Worm (Caenorhabditis elegans): Measurements from ENCODE around the gene Y41C4A.21.

The Y41C4A.21 gene

DNA sequence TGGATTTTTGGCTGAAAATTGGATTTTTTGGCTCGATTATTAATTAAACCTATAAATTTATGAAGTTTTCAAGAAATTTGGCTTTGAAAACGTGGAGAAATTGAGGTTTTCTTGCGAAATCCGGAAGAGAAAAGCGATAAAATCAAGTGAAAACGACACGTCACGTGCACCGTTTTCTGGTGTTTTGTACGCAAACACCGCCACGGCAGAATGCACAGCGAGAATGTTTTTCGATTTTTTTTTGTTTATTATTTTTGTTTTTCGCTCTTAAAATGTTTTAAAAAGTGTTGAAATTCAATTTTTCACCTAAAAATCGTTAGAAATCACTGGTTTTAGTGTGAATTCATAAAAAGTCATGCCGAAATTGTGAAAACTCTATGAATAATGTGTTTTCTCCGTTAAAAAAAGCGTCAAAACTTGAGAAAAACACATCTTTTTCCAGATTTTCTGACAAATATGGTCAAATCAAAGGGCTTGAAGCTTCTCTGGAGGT is 42.4 kb downstream of the Y41C4A.21 start, which contains the start of gene immp-1 (continued):
- no peak for TF ChIP-seq ets-5 (GFP tag; IDR thresholded peaks at IDR 0.05)
- no peak for TF ChIP-seq fkh-4 (tag; optimal IDR thresholded peaks at IDR 0.05; ENCODE audit: borderline replicate concordance)
- no peak for TF ChIP-seq sptf-1 (tag; optimal IDR thresholded peaks at IDR 0.05)
- TF ChIP-seq nhr-84 (tag; optimal IDR thresholded peaks at IDR 0.05): no peak
- no peak for TF ChIP-seq Y116A8C.19 (tag; optimal IDR thresholded peaks at IDR 0.05; ENCODE audit: borderline replicate concordance)
- no peak for TF ChIP-seq jun-1 (tag; optimal IDR thresholded peaks at IDR 0.05)
- TF ChIP-seq sup-37 (GFP tag; optimal IDR thresholded peaks at IDR 0.05): no peak
- TF ChIP-seq ceh-63 (GFP tag; optimal IDR thresholded peaks at IDR 0.05): no peak
- peak; percentile 61 to 69 for TF ChIP-seq lin-35 (GFP tag; optimal IDR thresholded peaks at IDR 0.05)
- TF ChIP-seq egl-27 (tag; optimal IDR thresholded peaks at IDR 0.05): no peak
- no peak for TF ChIP-seq pax-3 (tag; optimal IDR thresholded peaks at IDR 0.05)
- TF ChIP-seq grh-1 (GFP tag; IDR thresholded peaks at IDR 0.05): no peak
- TF ChIP-seq nhr-47 (tag; optimal IDR thresholded peaks at IDR 0.05): no peak
- no peak for TF ChIP-seq pqm-1 (tag; optimal IDR thresholded peaks at IDR 0.05)
- peak in 2 of 6 experiments; percentile 25 to 29 for TF ChIP-seq elt-3 (tag; optimal IDR thresholded peaks at IDR 0.05)
- no peak for TF ChIP-seq nhr-85 (tag)
- TF ChIP-seq nhr-19 (GFP tag; conservative IDR thresholded peaks at IDR 0.05): no peak
- no peak for TF ChIP-seq mef-2 (tag; optimal IDR thresholded peaks at IDR 0.05)
- TF ChIP-seq C16A3.4 (tag; optimal IDR thresholded peaks at IDR 0.05): peak; percentile 14
- TF ChIP-seq unc-86 (tag; optimal IDR thresholded peaks at IDR 0.05): no peak
- TF ChIP-seq lin-39 (tag; optimal IDR thresholded peaks at IDR 0.05): no peak
- peak; percentile 21 to 55 (median 53) for TF ChIP-seq ceh-82 (tag; optimal IDR thresholded peaks at IDR 0.05)
- no peak for TF ChIP-seq C04F5.9 (tag; optimal IDR thresholded peaks at IDR 0.05)
- no peak for TF ChIP-seq skn-1 (tag; optimal IDR thresholded peaks at IDR 0.05)
- TF ChIP-seq hlh-4 (tag; optimal IDR thresholded peaks at IDR 0.05): no peak
- no peak for TF ChIP-seq dsc-1 (tag; optimal IDR thresholded peaks at IDR 0.05)
- peak; percentile 98 for TF ChIP-seq blmp-1 (tag; optimal IDR thresholded peaks at IDR 0.05)
- no peak for TF ChIP-seq zip-4 (GFP tag; optimal IDR thresholded peaks at IDR 0.05)
- TF ChIP-seq isw-1 (GFP tag; IDR thresholded peaks at IDR 0.05): peak; percentile 22; the same call in 1 of the 2 replicates
- no peak for TF ChIP-seq nhr-28 (tag; optimal IDR thresholded peaks at IDR 0.05)
- no peak for TF ChIP-seq rnt-1 (tag; optimal IDR thresholded peaks at IDR 0.05)

DNA sequence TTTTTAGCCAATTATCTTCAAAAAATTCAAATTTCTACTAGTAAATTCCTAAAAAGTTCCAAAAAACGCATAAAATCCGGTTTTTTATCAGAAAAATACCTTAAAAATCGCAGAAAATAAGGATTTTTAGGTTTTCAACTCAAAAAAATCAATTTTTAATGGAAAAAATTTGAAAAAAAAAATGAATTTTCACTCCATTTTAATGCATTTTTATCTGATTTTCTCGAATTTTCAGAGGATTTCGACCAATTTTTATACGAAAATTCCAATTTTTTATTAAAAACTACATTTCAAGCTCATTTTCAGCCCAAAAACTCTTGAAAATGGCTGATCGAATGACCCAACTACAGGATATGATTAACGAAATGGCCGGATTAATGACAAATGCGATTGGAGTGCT is 45.2 kb downstream of the Y41C4A.21 start, which contains the start of gene mdt-21:
Gene mdt-21 (plus strand): TSS at position 301 of the 400 bp plus-strand sequence.
- TF ChIP-seq hlh-4 (tag; optimal IDR thresholded peaks at IDR 0.05) (no peak), nhr-12 (tag; optimal IDR thresholded peaks at IDR 0.05) (no peak), dsc-1 (tag; optimal IDR thresholded peaks at IDR 0.05) (no peak), unc-86 (tag; optimal IDR thresholded peaks at IDR 0.05) (no peak), fos-1 (tag; optimal IDR thresholded peaks at IDR 0.05) (no peak), lin-15B (tag; optimal IDR thresholded peaks at IDR 0.05) (no peak), skn-1 (tag; optimal IDR thresholded peaks at IDR 0.05) (no peak), pqm-1 (tag; optimal IDR thresholded peaks at IDR 0.05) (no peak), Y116A8C.19 (tag; optimal IDR thresholded peaks at IDR 0.05; ENCODE audit: borderline replicate concordance) (no peak), nhr-77 (tag; optimal IDR thresholded peaks at IDR 0.05) (no peak), alr-1 (tag; optimal IDR thresholded peaks at IDR 0.05; ENCODE audit: borderline replicate concordance) (no peak), C04F5.9 (tag; optimal IDR thresholded peaks at IDR 0.05) (no peak), aha-1 (tag; optimal IDR thresholded peaks at IDR 0.05) (no peak), nhr-28 (tag; optimal IDR thresholded peaks at IDR 0.05) (no peak), mab-9 (GFP tag; IDR thresholded peaks at IDR 0.05) (no peak), ama-1 (optimal IDR thresholded peaks at IDR 0.05) (no peak), nhr-19 (GFP tag; conservative IDR thresholded peaks at IDR 0.05) (no peak), rnt-1 (tag; optimal IDR thresholded peaks at IDR 0.05) (no peak), isw-1 (GFP tag; IDR thresholded peaks at IDR 0.05) (no peak)

DNA sequence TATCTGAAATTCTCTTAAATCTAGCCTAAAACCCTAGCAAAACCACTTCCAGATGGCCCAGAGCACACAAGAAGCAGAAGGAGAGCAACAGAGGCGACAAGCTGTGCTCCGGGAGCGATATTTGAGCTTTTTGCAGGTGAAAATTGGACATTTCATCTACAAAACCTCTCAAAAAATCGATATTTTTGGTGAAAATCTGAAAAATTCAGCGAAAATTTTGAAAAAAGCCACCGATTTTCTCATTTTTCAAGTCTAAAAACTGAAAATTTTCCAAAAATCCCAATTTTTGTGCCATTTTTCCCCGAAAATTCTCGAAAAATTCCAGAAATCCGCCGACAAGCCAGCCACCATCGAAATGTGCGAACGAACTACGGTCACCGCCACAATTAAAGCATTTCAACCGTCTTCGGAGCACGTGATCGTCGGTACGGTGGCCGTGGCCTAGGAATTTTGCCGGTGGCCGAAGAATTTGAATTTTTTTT is 48.1 kb downstream of the Y41C4A.21 start, which contains the start of gene C24H11.5:
Gene C24H11.5 (plus strand): TSS at position 51 of the 482 bp plus-strand sequence.
- no peak for TF ChIP-seq tbx-2 (tag; optimal IDR thresholded peaks at IDR 0.05)
- no peak for TF ChIP-seq efl-1 (optimal IDR thresholded peaks at IDR 0.05)
- TF ChIP-seq efl-1 (GFP tag; optimal IDR thresholded peaks at IDR 0.05 in 1 of 2): peak in 1 of 2 experiments; percentile 73

Measured in whole organism, L1 larva.